Fruit fly (Drosophila melanogaster) whole organism, wandering third instar larva: ENCODE measurements around the gene Sur.

Experiments
- CrebA ChIP-seq: fragments of 200-800 bp; sonication (Bioruptor generic); optimal IDR thresholded peaks from 2 replicates; lab custom pipeline; 2016; ENCODE audit warnings: missing biosample characterization, mild to moderate bottlenecking, missing genetic modification characterization, borderline replicate concordance
- Hr78 ChIP-seq: fragments of >200 bp; optimal IDR thresholded peaks from 2 replicates; lab custom pipeline; 2017; ENCODE audit warnings: missing biosample characterization, missing genetic modification characterization
- Vsx2 ChIP-seq: fragments of 200-300, 225-300 bp; sonication (Bioruptor generic); optimal IDR thresholded peaks from 2 replicates; lab custom pipeline; 2018; ENCODE audit warnings: missing biosample characterization, missing genetic modification characterization; ENCODE audit not compliant: partially characterized antibody
- ey ChIP-seq: fragments of 200-800 bp; sonication (Bioruptor generic); optimal IDR thresholded peaks from 2 replicates; lab custom pipeline; 2016; ENCODE audit warnings: missing biosample characterization, missing genetic modification characterization
- psq ChIP-seq: fragments of 200-800 bp; sonication (Bioruptor generic); optimal IDR thresholded peaks from 3 replicates; lab custom pipeline; 2017; ENCODE audit warnings: missing biosample characterization, mild to moderate bottlenecking, missing genetic modification characterization, moderate library complexity

- TF ChIP-seq Hr78 (GFP tag; lab: Kevin White, UChicago) (no peak), ey (GFP tag; lab: Kevin White, UChicago) (no peak), psq (no peak), CrebA (GFP tag; lab: Kevin White, UChicago) (no peak), Vsx2 (GFP tag; lab: Kevin White, UChicago) (no peak)
These were observed 40.1 kb upstream of the Sur start, which contains the start of gene me31B for dm6 chr2L:10238726-10239652.
